Fruit fly (Drosophila melanogaster) whole organism: Measurements from ENCODE around the gene MetRS-m.

Experiments used
- CG8478 ChIP-seq: fragments of >200 bp; optimal IDR thresholded peaks from 2 replicates; lab custom pipeline; 2018; ENCODE audit warnings: inconsistent platforms
- Dll ChIP-seq: fragments of >200 bp; optimal IDR thresholded peaks from 2 replicates; lab custom pipeline; 2017
- EcR ChIP-seq, 2 experiments: fragments of >200 bp; optimal IDR thresholded peaks; 2 replicates each; lab custom pipeline; 2017; ENCODE audit warnings: missing biosample characterization in 2 of 2, missing genetic modification characterization in 2 of 2, missing genetic modification reagents in 2 of 2
- pan ChIP-seq: fragments of >200 bp; optimal IDR thresholded peaks from 2 replicates; lab custom pipeline; 2017
- psq ChIP-seq: fragments of >200 bp; optimal IDR thresholded peaks from 2 replicates; lab custom pipeline; 2017
- usp ChIP-seq: fragments of >200 bp; optimal IDR thresholded peaks from 2 replicates; lab custom pipeline; 2017; ENCODE audit warnings: missing biosample characterization, missing genetic modification characterization, mixed read lengths

The MetRS-m gene

dm6 chr3R:14291431-14291830 is 31.6 kb upstream of the MetRS-m start:
- TF ChIP-seq Dll = no peak
- TF ChIP-seq CG8478 (lab: Kevin White, UChicago) = no peak
- TF ChIP-seq usp (GFP tag; lab: Kevin White, UChicago) = no peak
- TF ChIP-seq pan = no peak
- no peak for TF ChIP-seq psq (lab: Kevin White, UChicago)

- TF ChIP-seq CG8478 (lab: Kevin White, UChicago) = no peak
These were observed 30.4 kb upstream of the MetRS-m start for dm6 chr3R:14289958-14290835.

- TF ChIP-seq Dll = no peak
- TF ChIP-seq CG8478 (lab: Kevin White, UChicago) = no peak
- no peak for TF ChIP-seq usp (GFP tag; lab: Kevin White, UChicago)
- TF ChIP-seq pan = no peak
- TF ChIP-seq EcR (GFP tag; optimal IDR thresholded peaks at IDR 0.05; lab: Kevin White, UChicago) = no peak
- no peak for TF ChIP-seq psq (lab: Kevin White, UChicago)
These were observed 29.0 kb upstream of the MetRS-m start, which contains the start of gene red for dm6 chr3R:14288669-14289383. Gene red, plus strand, starts transcription at chr3R:14289071.

- TF ChIP-seq psq (lab: Kevin White, UChicago) (no peak), Dll (no peak), usp (GFP tag; lab: Kevin White, UChicago) (no peak), CG8478 (lab: Kevin White, UChicago) (no peak), pan (no peak), EcR (GFP tag; optimal IDR thresholded peaks at IDR 0.05; lab: Kevin White, UChicago) (no peak)
These were observed 28.2 kb upstream of the MetRS-m start for dm6 chr3R:14287980-14288379.

dm6 chr3R:14286320-14287190 is 26.8 kb upstream of the MetRS-m start, which contains the start of gene trx:
Gene trx, minus strand, starts transcription at chr3R:14286903.
- TF ChIP-seq CG8478 (lab: Kevin White, UChicago) (no peak), EcR (GFP tag; optimal IDR thresholded peaks at IDR 0.05; lab: Kevin White, UChicago) (no peak), psq (lab: Kevin White, UChicago) (no peak), pan (no peak), usp (GFP tag; lab: Kevin White, UChicago) (no peak), Dll (no peak)

- no peak for TF ChIP-seq CG8478 (lab: Kevin White, UChicago)
- no peak for TF ChIP-seq psq (lab: Kevin White, UChicago)
- TF ChIP-seq EcR (GFP tag; optimal IDR thresholded peaks at IDR 0.05; lab: Kevin White, UChicago) = no peak
- no peak for TF ChIP-seq Dll
- TF ChIP-seq pan = no peak
- TF ChIP-seq usp (GFP tag; lab: Kevin White, UChicago) = no peak
These were observed 25.5 kb upstream of the MetRS-m start for dm6 chr3R:14285059-14285953.

- TF ChIP-seq psq (lab: Kevin White, UChicago) = no peak
- no peak for TF ChIP-seq Dll
- TF ChIP-seq CG8478 (lab: Kevin White, UChicago) = no peak
- no peak for TF ChIP-seq usp (GFP tag; lab: Kevin White, UChicago)
- no peak for TF ChIP-seq EcR (GFP tag; optimal IDR thresholded peaks at IDR 0.05; lab: Kevin White, UChicago)
These were observed 24.6 kb upstream of the MetRS-m start for dm6 chr3R:14284422-14284760.

- TF ChIP-seq Dll (peak; percentile 92), usp (GFP tag; lab: Kevin White, UChicago) (no peak)
These were observed 24.1 kb upstream of the MetRS-m start for dm6 chr3R:14283754-14284421.

dm6 chr3R:14283042-14283626 is 23.3 kb upstream of the MetRS-m start:
- TF ChIP-seq Dll = peak; percentile 27
- TF ChIP-seq EcR (GFP tag; optimal IDR thresholded peaks at IDR 0.05; lab: Kevin White, UChicago) = no peak

- TF ChIP-seq psq (lab: Kevin White, UChicago) = no peak
- no peak for TF ChIP-seq Dll
- TF ChIP-seq EcR (GFP tag; optimal IDR thresholded peaks at IDR 0.05; lab: Kevin White, UChicago) = no peak
- no peak for TF ChIP-seq usp (GFP tag; lab: Kevin White, UChicago)
- no peak for TF ChIP-seq pan
- TF ChIP-seq CG8478 (lab: Kevin White, UChicago) = no peak
These were observed 22.6 kb upstream of the MetRS-m start for dm6 chr3R:14282215-14283041.
